Worm (Caenorhabditis elegans) whole organism, L4 larva: ENCODE measurements around the gene C25G4.2.

Experiments
- F10B5.3 ChIP-seq: sonication (generic microtip); optimal IDR thresholded peaks from 2 replicates; lab custom pipeline; 2016; ENCODE audit warnings: mild to moderate bottlenecking, missing genetic modification characterization, missing compliant biosample characterization
- F37D6.2 ChIP-seq: sonication (generic microtip); optimal IDR thresholded peaks from 2 replicates; lab custom pipeline; 2016; ENCODE audit warnings: mild to moderate bottlenecking, missing genetic modification characterization, missing compliant biosample characterization
- F49E8.2 ChIP-seq: sonication (generic microtip); optimal IDR thresholded peaks from 2 replicates; lab custom pipeline; 2016; ENCODE audit warnings: missing compliant biosample characterization, mild to moderate bottlenecking, missing genetic modification characterization, borderline replicate concordance
- R02D3.7 ChIP-seq: fragments of 150-350 bp; sonication (generic microtip); optimal IDR thresholded peaks from 3 replicates; lab custom pipeline; 2014; ENCODE audit warnings: missing biosample characterization, missing genetic modification characterization
- T20F7.1 ChIP-seq: fragments of 200-800 bp; sonication (Bioruptor generic); optimal IDR thresholded peaks from 2 replicates; lab custom pipeline; 2018; ENCODE audit warnings: mild to moderate bottlenecking, missing genetic modification characterization, missing compliant biosample characterization
- Y105C5A.15 ChIP-seq: fragments of 200-800 bp; sonication (Bioruptor generic); IDR thresholded peaks from 2 replicates; pipeline ENCODE4 v1.3.6; 2022; ENCODE audit warnings: missing genetic modification characterization, missing compliant biosample characterization
- aly-2 ChIP-seq: sonication (generic microtip); optimal IDR thresholded peaks from 2 replicates; lab custom pipeline; 2018; ENCODE audit warnings: missing biosample characterization, missing genetic modification characterization
- ama-1 ChIP-seq: fragments of 150-350 bp; optimal IDR thresholded peaks from 2 replicates; lab custom pipeline; 2014; ENCODE audit warnings: inconsistent platforms, mixed read lengths
- arid-1 ChIP-seq: fragments of 200-800 bp; sonication (Bioruptor generic); conservative IDR thresholded peaks from 2 replicates; pipeline ENCODE4 v1.3.6; 2022; ENCODE audit warnings: missing genetic modification reagents, missing genetic modification characterization, missing compliant biosample characterization
- ceh-44 ChIP-seq: fragments of 200-800 bp; sonication (Bioruptor generic); IDR thresholded peaks from 2 replicates; pipeline ENCODE4 v1.3.6; 2022; ENCODE audit warnings: missing genetic modification reagents, missing genetic modification characterization, missing compliant biosample characterization
- ctbp-1 ChIP-seq: fragments of 200-800 bp; sonication (Bioruptor generic); IDR thresholded peaks from 2 replicates; pipeline ENCODE4 v1.3.6; 2022; ENCODE audit warnings: missing genetic modification reagents, missing genetic modification characterization, missing compliant biosample characterization
- daf-12 ChIP-seq: fragments of 150-350 bp; optimal IDR thresholded peaks from 2 replicates; lab custom pipeline; 2014; ENCODE audit warnings: missing biosample characterization, missing genetic modification reagents, missing genetic modification characterization
- dpl-1 ChIP-seq: fragments of 150-350 bp; optimal IDR thresholded peaks from 2 replicates; lab custom pipeline; 2014; ENCODE audit warnings: missing biosample characterization, missing genetic modification reagents, missing genetic modification characterization
- dve-1 ChIP-seq: sonication (generic microtip); optimal IDR thresholded peaks from 2 replicates; lab custom pipeline; 2017; ENCODE audit warnings: antibody characterized with exemption, mild to moderate bottlenecking, missing genetic modification characterization, missing compliant biosample characterization; ENCODE audit not compliant: insufficient read depth
- egl-43 ChIP-seq: fragments of 200-800 bp; sonication (Bioruptor generic); IDR thresholded peaks from 2 replicates; pipeline ENCODE4 v1.3.6; 2022; ENCODE audit warnings: missing genetic modification reagents, missing genetic modification characterization, missing compliant biosample characterization
- fkh-10 ChIP-seq: fragments of 150-350 bp; optimal IDR thresholded peaks from 2 replicates; lab custom pipeline; 2014; ENCODE audit warnings: missing biosample characterization, missing genetic modification reagents, missing genetic modification characterization
- fos-1 ChIP-seq: fragments of 150-350 bp; optimal IDR thresholded peaks from 2 replicates; lab custom pipeline; 2014; ENCODE audit warnings: missing biosample characterization, missing genetic modification characterization
- hif-1 ChIP-seq, 2 experiments: sonication (generic microtip); optimal IDR thresholded peaks; 2 replicates each; lab custom pipeline; 2016 to 2017; ENCODE audit warnings: missing compliant biosample characterization in 2 of 2, missing genetic modification characterization in 2 of 2, missing genetic modification reagents in 2 of 2, missing genotype in 2 of 2, mild to moderate bottlenecking in 1 of 2
- hlh-30 ChIP-seq: sonication (generic microtip); optimal IDR thresholded peaks from 2 replicates; lab custom pipeline; 2017; ENCODE audit warnings: antibody characterized with exemption, mild to moderate bottlenecking, missing genetic modification characterization, missing compliant biosample characterization; ENCODE audit not compliant: insufficient read depth
- lin-1 ChIP-seq: fragments of 200-800 bp; sonication (Bioruptor generic); IDR thresholded peaks from 2 replicates; pipeline ENCODE4 v1.3.6; 2022; ENCODE audit warnings: missing genetic modification reagents, missing genetic modification characterization, missing compliant biosample characterization
- madf-5 ChIP-seq, 2 experiments: fragments of 200-800 bp; sonication (Bioruptor generic); IDR thresholded peaks; 2 replicates each; pipeline ENCODE4 v1.3.6; 2022; ENCODE audit warnings: missing compliant biosample characterization in 2 of 2, missing genetic modification characterization in 2 of 2
- mdl-1 ChIP-seq, 2 experiments: fragments of 150-350 bp in 1 of 2; sonication (generic microtip) in 1 of 2; optimal IDR thresholded peaks; 2 replicates each; lab custom pipeline; 2014 to 2017; ENCODE audit warnings: missing biosample characterization in 2 of 2, missing genetic modification characterization in 2 of 2
- mes-2 ChIP-seq: sonication (generic microtip); optimal IDR thresholded peaks from 2 replicates; lab custom pipeline; 2016; ENCODE audit warnings: missing genotype, mild to moderate bottlenecking, missing genetic modification characterization, missing compliant biosample characterization; ENCODE audit not compliant: poor library complexity, severe bottlenecking
- mxl-2 ChIP-seq: fragments of 200-800 bp; sonication (Bioruptor generic); conservative IDR thresholded peaks from 2 replicates; pipeline ENCODE4 v1.3.6; 2022; ENCODE audit warnings: missing genetic modification reagents, missing genetic modification characterization, missing compliant biosample characterization
- nhr-11 ChIP-seq: fragments of 150-350 bp; optimal IDR thresholded peaks from 2 replicates; lab custom pipeline; 2014; ENCODE audit warnings: missing biosample characterization, missing genetic modification characterization
- nhr-237 ChIP-seq: sonication (generic microtip); optimal IDR thresholded peaks from 2 replicates; lab custom pipeline; 2017; ENCODE audit warnings: missing biosample characterization, missing genetic modification characterization
- nhr-42 ChIP-seq: fragments of 200-800 bp; sonication (Bioruptor generic); IDR thresholded peaks from 2 replicates; pipeline ENCODE4 v1.3.6; 2022; ENCODE audit warnings: missing genetic modification characterization, missing compliant biosample characterization
- nhr-76 ChIP-seq: fragments of 150-350 bp; optimal IDR thresholded peaks from 2 replicates; lab custom pipeline; 2014; ENCODE audit warnings: missing biosample characterization, missing genetic modification characterization
- nhr-77 ChIP-seq: fragments of 150-350 bp; optimal IDR thresholded peaks from 2 replicates; lab custom pipeline; 2014; ENCODE audit warnings: missing biosample characterization, missing genetic modification characterization
- rbr-2 ChIP-seq: sonication (generic microtip); optimal IDR thresholded peaks from 2 replicates; lab custom pipeline; 2016; ENCODE audit warnings: missing genotype, missing genetic modification characterization, missing compliant biosample characterization
- saeg-2 ChIP-seq: fragments of 200-800 bp; sonication (Bioruptor generic); IDR thresholded peaks from 2 replicates; pipeline ENCODE4 v1.3.6; 2022; ENCODE audit warnings: missing genetic modification reagents, missing genetic modification characterization, missing compliant biosample characterization
- skn-1 ChIP-seq: fragments of 150-350 bp; optimal IDR thresholded peaks from 2 replicates; lab custom pipeline; 2014; ENCODE audit warnings: missing biosample characterization, missing genetic modification characterization
- snpc-1.2 ChIP-seq: fragments of 200-800 bp; sonication (Bioruptor generic); IDR thresholded peaks from 2 replicates; pipeline ENCODE4 v1.3.6; 2022; ENCODE audit warnings: missing genetic modification reagents, missing genetic modification characterization, missing compliant biosample characterization
- snpc-4 ChIP-seq: fragments of 150-350 bp; optimal IDR thresholded peaks from 2 replicates; lab custom pipeline; 2014; ENCODE audit warnings: missing biosample characterization, missing genetic modification characterization
- spr-3 ChIP-seq: fragments of 200-800 bp; sonication (Bioruptor generic); optimal IDR thresholded peaks from 2 replicates; lab custom pipeline; 2018; ENCODE audit warnings: mild to moderate bottlenecking, missing genetic modification characterization, missing compliant biosample characterization
- tag-97 ChIP-seq: fragments of 200-800 bp; sonication (Bioruptor generic); IDR thresholded peaks from 2 replicates; pipeline ENCODE4 v1.3.6; 2022; ENCODE audit warnings: missing genetic modification characterization, missing compliant biosample characterization
- tra-1 ChIP-seq: fragments of 200-800 bp; sonication (Bioruptor generic); IDR thresholded peaks from 2 replicates; pipeline ENCODE4 v1.3.6; 2022; ENCODE audit warnings: missing genetic modification reagents, missing genetic modification characterization, missing compliant biosample characterization
- unc-62 ChIP-seq, 3 experiments: fragments of 150-350 bp in 1 of 3; sonication (generic microtip); optimal IDR thresholded peaks in 2 of 3; peaks in 1 of 3; 1 replicate in 1 of 3; 2 replicates in 2 of 3; lab custom pipeline; 2014 to 2017; ENCODE audit warnings: missing biosample characterization in 3 of 3, missing genetic modification characterization in 3 of 3, missing genetic modification reagents in 3 of 3, missing genotype in 1 of 3
- zfp-3 ChIP-seq: fragments of 200-800 bp; sonication (Bioruptor generic); conservative IDR thresholded peaks from 2 replicates; pipeline ENCODE4 v1.3.6; 2022; ENCODE audit warnings: missing genetic modification reagents, missing genetic modification characterization, missing compliant biosample characterization
- zip-2 ChIP-seq: fragments of 150-350 bp; optimal IDR thresholded peaks from 2 replicates; lab custom pipeline; 2014; ENCODE audit warnings: missing biosample characterization, missing genetic modification characterization
- ztf-7 ChIP-seq: fragments of 150-350 bp; optimal IDR thresholded peaks from 2 replicates; lab custom pipeline; 2014; ENCODE audit warnings: missing biosample characterization, missing genetic modification characterization

C25G4.2 gene

ce11 chrIV:12454115-12454514, 10.3 kb upstream of the C25G4.2 start, which contains the start of gene spe-44:
Gene spe-44 (minus strand): TSS chrIV:12454215.
- TF ChIP-seq saeg-2 (no peak), rbr-2 (no peak), hlh-30 (tag; lab: Kevin White, UChicago) (no peak), tag-97 (GFP tag; lab: Robert Waterston, UW) (no peak), zfp-3 (GFP tag; lab: Robert Waterston, UW) (no peak), F10B5.3 (no peak), daf-12 (tag; lab: Kevin White, UChicago) (no peak), spr-3 (GFP tag; lab: Kevin White, UChicago) (no peak), nhr-76 (tag; lab: Kevin White, UChicago) (no peak), Y105C5A.15 (GFP tag; lab: Robert Waterston, UW) (no peak), egl-43 (GFP tag; lab: Robert Waterston, UW) (no peak), fos-1 (tag; lab: Kevin White, UChicago) (no peak), nhr-42 (GFP tag; lab: Robert Waterston, UW) (no peak), lin-1 (GFP tag; lab: Robert Waterston, UW) (no peak), aly-2 (tag; lab: Kevin White, UChicago) (no peak), nhr-77 (tag; lab: Kevin White, UChicago) (no peak), ztf-7 (tag; lab: Kevin White, UChicago) (no peak), zip-2 (tag; lab: Kevin White, UChicago) (no peak), mdl-1 (tag; optimal IDR thresholded peaks at IDR 0.05; lab: Kevin White, UChicago) (no peak)

ce11 chrIV:12451225-12451831, 7.5 kb upstream of the C25G4.2 start, which contains the start of gene dpy-26:
Gene dpy-26 (minus strand): TSS chrIV:12451335.
- peak; percentile 45 for TF ChIP-seq dpl-1 (GFP tag; lab: Kevin White, UChicago)
- peak; percentile 3 for TF ChIP-seq fkh-10
- TF ChIP-seq dve-1 (tag; lab: Kevin White, UChicago) = no peak
- TF ChIP-seq T20F7.1 (GFP tag; lab: Kevin White, UChicago) = peak; percentile 95
- peak; percentile 60 for TF ChIP-seq mes-2 (tag; lab: Kevin White, UChicago)
- TF ChIP-seq spr-3 (GFP tag; lab: Kevin White, UChicago) = no peak
- TF ChIP-seq F49E8.2 = peak; percentile 20

ce11 chrIV:12445463-12445934, 1.7 kb upstream of the C25G4.2 start, which contains the start of gene C25G4.3:
Gene C25G4.3 (minus strand): TSS chrIV:12445884.
- TF ChIP-seq saeg-2 (no peak), nhr-11 (tag; lab: Kevin White, UChicago) (no peak), fos-1 (tag; lab: Kevin White, UChicago) (no peak), F10B5.3 (no peak), snpc-1.2 (GFP tag; lab: Robert Waterston, UW) (no peak), nhr-237 (tag; lab: Kevin White, UChicago) (no peak), egl-43 (GFP tag; lab: Robert Waterston, UW) (no peak), unc-62 (GFP tag; optimal IDR thresholded peaks at IDR 0.05 in 1 of 2; lab: Kevin White, UChicago) (no peak), unc-62 (tag; optimal IDR thresholded peaks at IDR 0.05; lab: Kevin White, UChicago) (no peak), R02D3.7 (tag; lab: Kevin White, UChicago) (no peak), hif-1 (tag; optimal IDR thresholded peaks at IDR 0.05; lab: Kevin White, UChicago) (no peak)

ce11 chrIV:12441715-12442114, 2.1 kb downstream of the C25G4.2 start, which contains the start of gene C25G4.17:
Gene C25G4.17 (plus strand): TSS chrIV:12442015.
- no peak for TF ChIP-seq skn-1 (tag; lab: Kevin White, UChicago)
- TF ChIP-seq hif-1 (tag; optimal IDR thresholded peaks at IDR 0.05; lab: Kevin White, UChicago) = no peak
- no peak for TF ChIP-seq mxl-2
- TF ChIP-seq mes-2 (tag; lab: Kevin White, UChicago) = no peak
- TF ChIP-seq snpc-4 (tag; lab: Kevin White, UChicago) = no peak
- TF ChIP-seq fkh-10 = no peak
- TF ChIP-seq madf-5 (GFP tag; IDR thresholded peaks at IDR 0.05; lab: Robert Waterston, UW) = no peak
- no peak for TF ChIP-seq R02D3.7 (tag; lab: Kevin White, UChicago)
- TF ChIP-seq arid-1 (GFP tag; lab: Robert Waterston, UW) = no peak
- no peak for TF ChIP-seq ctbp-1 (GFP tag; lab: Robert Waterston, UW)
- no peak for TF ChIP-seq F37D6.2 (tag; lab: Kevin White, UChicago)
- no peak for TF ChIP-seq ama-1 (lab: Kevin White, UChicago)
- no peak for TF ChIP-seq ceh-44 (GFP tag; lab: Robert Waterston, UW)
- no peak for TF ChIP-seq tra-1 (GFP tag; lab: Robert Waterston, UW)
